Worm (Caenorhabditis elegans): ENCODE results near the gene C06G4.4.

DNA sequence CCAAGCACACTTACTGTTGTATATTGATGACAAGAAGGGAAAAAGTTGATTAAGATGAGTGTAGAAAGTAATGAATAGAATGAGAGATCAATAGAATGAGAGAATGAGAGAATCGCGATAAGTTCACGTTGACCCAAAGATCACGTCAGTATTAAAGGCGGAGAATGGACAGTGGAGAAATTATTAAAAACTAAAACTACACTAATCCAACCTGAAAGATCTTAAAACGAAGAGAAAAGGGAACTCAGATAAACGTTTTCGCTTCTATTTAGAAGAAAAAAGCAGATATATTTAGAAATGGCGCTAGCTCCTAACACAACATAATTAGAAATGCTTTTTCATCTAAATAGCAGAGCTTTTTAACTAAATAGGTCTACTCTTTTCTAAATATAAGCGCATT, 24.4 kb downstream of the C06G4.4 start, which contains the start of gene let-754:
- TF ChIP-seq lsy-2 (tag; optimal IDR thresholded peaks at IDR 0.05) (no peak), ceh-83 (GFP tag; optimal IDR thresholded peaks at IDR 0.05) (no peak), nhr-237 (tag; optimal IDR thresholded peaks at IDR 0.05) (no peak), unc-62 (GFP tag; optimal IDR thresholded peaks at IDR 0.05) (no peak), lin-13 (tag; optimal IDR thresholded peaks at IDR 0.05) (no peak), snpc-4 (tag; optimal IDR thresholded peaks at IDR 0.05) (no peak), nhr-12 (tag; optimal IDR thresholded peaks at IDR 0.05) (no peak), pha-4 (tag; optimal IDR thresholded peaks at IDR 0.05) (no peak), ceh-39 (tag; optimal IDR thresholded peaks at IDR 0.05) (no peak), nhr-28 (tag; optimal IDR thresholded peaks at IDR 0.05) (no peak), elt-3 (tag; optimal IDR thresholded peaks at IDR 0.05) (no peak), elt-1 (tag; optimal IDR thresholded peaks at IDR 0.05; ENCODE audit: borderline replicate concordance, insufficient read depth) (no peak)
